Worm (Caenorhabditis elegans) whole organism, L1 larva: ENCODE results near the gene F13B6.1.

ENCODE experiments used
- aly-2 ChIP-seq: fragments of 150-350 bp; optimal IDR thresholded peaks from 2 replicates; lab custom pipeline; 2014; ENCODE audit warnings: missing biosample characterization, missing genetic modification characterization
- ceh-8 ChIP-seq: fragments of 200-800 bp; sonication (Bioruptor generic); optimal IDR thresholded peaks from 2 replicates; lab custom pipeline; 2018; ENCODE audit warnings: mild to moderate bottlenecking, missing genetic modification characterization, moderate library complexity, missing compliant biosample characterization
- lin-39 ChIP-seq: fragments of 150-350 bp; optimal IDR thresholded peaks from 2 replicates; lab custom pipeline; 2014; ENCODE audit warnings: missing biosample characterization, missing genetic modification reagents, missing genetic modification characterization
- mab-9 ChIP-seq: fragments of 200-800 bp; sonication (Bioruptor generic); IDR thresholded peaks from 2 replicates; pipeline ENCODE4 v1.3.6; 2022; ENCODE audit warnings: missing genetic modification reagents, missing genetic modification characterization, missing compliant biosample characterization
- pqm-1 ChIP-seq: sonication (generic microtip); optimal IDR thresholded peaks from 3 replicates; lab custom pipeline; 2017; ENCODE audit warnings: missing biosample characterization, missing genetic modification characterization
- sox-4 ChIP-seq: sonication (generic microtip); optimal IDR thresholded peaks from 2 replicates; lab custom pipeline; 2016; ENCODE audit warnings: missing genetic modification characterization, missing compliant biosample characterization

DNA sequence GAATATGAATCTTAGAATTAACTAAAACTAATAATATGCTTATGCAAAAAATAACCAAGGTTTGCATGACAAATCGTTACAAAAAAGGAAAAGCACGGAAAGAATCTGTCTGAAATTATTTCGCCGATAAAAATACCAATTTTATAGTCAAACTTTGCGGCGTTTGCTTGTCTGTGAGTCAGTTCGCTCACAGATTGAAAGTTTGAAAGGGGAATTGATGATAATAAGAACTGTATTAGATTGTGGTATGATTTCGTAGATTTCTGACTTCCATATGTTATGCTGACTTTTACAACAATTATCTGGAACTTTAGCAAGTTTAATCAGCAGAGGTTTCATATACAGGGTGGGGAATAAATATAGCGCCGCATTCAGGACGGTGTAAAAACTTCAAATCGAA is 3.9 kb downstream of the F13B6.1 start, which contains the start of gene F13B6.2:
- TF ChIP-seq pqm-1 (tag; lab: Kevin White, UChicago) (no peak), sox-4 (tag; lab: Kevin White, UChicago) (no peak), mab-9 (GFP tag; lab: Robert Waterston, UW) (no peak), aly-2 (tag; lab: Kevin White, UChicago) (no peak), lin-39 (tag; lab: Kevin White, UChicago) (no peak), ceh-8 (GFP tag; lab: Kevin White, UChicago) (no peak)
